Fruit fly (Drosophila melanogaster) whole organism, embryonic: ENCODE results near the gene CG31832.
A peak's percentile ranks its signal among the peaks of the same experiment; 100 is the strongest.

ENCODE experiments used
- Blimp-1 ChIP-seq: fragments of 200-800 bp; sonication (Bioruptor generic); optimal IDR thresholded peaks from 3 replicates; lab custom pipeline; 2018; ENCODE audit warnings: missing biosample characterization, missing genetic modification characterization, mild to moderate bottlenecking, moderate library complexity, missing genetic modification reagents
- CG10654 ChIP-seq: fragments of 200-800 bp; sonication (Bioruptor generic); optimal IDR thresholded peaks from 2 replicates; lab custom pipeline; 2016; ENCODE audit warnings: missing biosample characterization, missing genetic modification characterization
- CG14014 ChIP-seq: fragments of 200-800 bp; sonication (Bioruptor generic); IDR thresholded peaks from 2 replicates; pipeline ENCODE4 v1.3.6; 2022; ENCODE audit warnings: missing biosample characterization, missing genetic modification characterization
- CG16863 ChIP-seq: fragments of 200-800 bp; sonication (Bioruptor generic); optimal IDR thresholded peaks from 3 replicates; lab custom pipeline; 2016; ENCODE audit warnings: missing biosample characterization, missing genetic modification characterization
- CG17912 ChIP-seq: fragments of 200-800 bp; sonication (Bioruptor generic); optimal IDR thresholded peaks from 2 replicates; lab custom pipeline; 2018; ENCODE audit warnings: missing biosample characterization, mild to moderate bottlenecking, missing genetic modification characterization
- CG18262 ChIP-seq: fragments of 200-800 bp; optimal IDR thresholded peaks from 3 replicates; lab custom pipeline; 2019; ENCODE audit warnings: missing biosample characterization, mild to moderate bottlenecking, missing genetic modification characterization, moderate library complexity
- CG1832 ChIP-seq: fragments of 200-800 bp; sonication (Bioruptor generic); optimal IDR thresholded peaks from 2 replicates; lab custom pipeline; 2017; ENCODE audit warnings: missing biosample characterization, mild to moderate bottlenecking, missing genetic modification characterization, inconsistent platforms
- CG2875 ChIP-seq: fragments of 200-800 bp; sonication (Bioruptor generic); optimal IDR thresholded peaks from 2 replicates; lab custom pipeline; 2017; ENCODE audit warnings: missing biosample characterization, mild to moderate bottlenecking, missing genetic modification characterization, missing genetic modification reagents
- CG3163 ChIP-seq: fragments of 200-800 bp; sonication (Bioruptor generic); optimal IDR thresholded peaks from 3 replicates; lab custom pipeline; 2016; ENCODE audit warnings: missing biosample characterization, missing genetic modification characterization
- CG32767 ChIP-seq: fragments of 200-800 bp; sonication (Bioruptor generic); IDR thresholded peaks from 2 replicates; pipeline ENCODE4 v1.3.6; 2022; ENCODE audit warnings: missing biosample characterization, missing genetic modification characterization
- CG42726 ChIP-seq: fragments of 200-800 bp; sonication (Bioruptor generic); IDR thresholded peaks from 2 replicates; pipeline ENCODE4 v1.3.6; 2022; ENCODE audit warnings: missing biosample characterization, missing genetic modification characterization; ENCODE audit not compliant: partially characterized antibody
- CG4282 ChIP-seq: fragments of 200-800 bp; sonication (Bioruptor generic); optimal IDR thresholded peaks from 2 replicates; lab custom pipeline; 2016; ENCODE audit warnings: missing biosample characterization, missing genetic modification characterization
- CG4328 ChIP-seq: fragments of 200-800 bp; sonication (Bioruptor generic); optimal IDR thresholded peaks from 3 replicates; lab custom pipeline; 2017; ENCODE audit warnings: missing biosample characterization, missing genetic modification reagents, missing genetic modification characterization
- CG6791 ChIP-seq: fragments of 200-800 bp; sonication (Bioruptor generic); IDR thresholded peaks from 3 replicates; pipeline ENCODE4 v1.3.6; 2022; ENCODE audit warnings: missing biosample characterization, missing genetic modification characterization; ENCODE audit not compliant: partially characterized antibody
- CG7987 ChIP-seq: fragments of 200-800 bp; sonication (Bioruptor generic); optimal IDR thresholded peaks from 2 replicates; lab custom pipeline; 2018; ENCODE audit warnings: missing biosample characterization, mild to moderate bottlenecking, missing genetic modification characterization, moderate library complexity
- CG8924 ChIP-seq: fragments of 200-800 bp; optimal IDR thresholded peaks from 3 replicates; lab custom pipeline; 2019; ENCODE audit warnings: missing biosample characterization, mild to moderate bottlenecking, missing genetic modification characterization, moderate library complexity
- CG9727 ChIP-seq: fragments of 200-800 bp; sonication (Bioruptor generic); optimal IDR thresholded peaks from 3 replicates; lab custom pipeline; 2017; ENCODE audit warnings: missing biosample characterization, mild to moderate bottlenecking, missing genetic modification characterization
- CG9932 ChIP-seq: fragments of 200-800 bp; sonication (Bioruptor generic); IDR thresholded peaks from 2 replicates; pipeline ENCODE4 v1.3.6; 2022; ENCODE audit warnings: missing biosample characterization, missing genetic modification characterization
- CHES-1-like ChIP-seq: fragments of 200-800 bp; sonication (Bioruptor generic); optimal IDR thresholded peaks from 2 replicates; lab custom pipeline; 2016; ENCODE audit warnings: missing biosample characterization, missing genetic modification characterization
- D ChIP-seq, 2 experiments: fragments of 200-800 bp in 1 of 2; fragments of >200 bp in 1 of 2; sonication (Bioruptor generic) in 1 of 2; optimal IDR thresholded peaks; 2 replicates in 1 of 2; 3 replicates in 1 of 2; lab custom pipeline; 2017; ENCODE audit warnings: mild to moderate bottlenecking in 1 of 2, missing biosample characterization in 1 of 2, missing genetic modification characterization in 1 of 2, missing genetic modification reagents in 1 of 2
- Dll ChIP-seq: fragments of 200-800 bp; sonication (Bioruptor generic); IDR thresholded peaks from 4 replicates; pipeline ENCODE4 v1.3.6; 2022; ENCODE audit warnings: missing biosample characterization, missing genetic modification characterization; ENCODE audit not compliant: partially characterized antibody
- Dp ChIP-seq: fragments of 200-800 bp; sonication (Bioruptor generic); optimal IDR thresholded peaks from 2 replicates; lab custom pipeline; 2018; ENCODE audit warnings: missing biosample characterization, mild to moderate bottlenecking, missing genetic modification characterization, moderate library complexity
- HHEX ChIP-seq: fragments of 200-800 bp; sonication (Bioruptor generic); optimal IDR thresholded peaks from 3 replicates; lab custom pipeline; 2017; ENCODE audit warnings: missing biosample characterization, mild to moderate bottlenecking, missing genetic modification characterization, missing genetic modification reagents
- Hand ChIP-seq: fragments of 200-800 bp; sonication (Bioruptor generic); optimal IDR thresholded peaks from 2 replicates; lab custom pipeline; 2017; ENCODE audit warnings: mild to moderate bottlenecking, missing biosample characterization, missing genetic modification reagents, missing genetic modification characterization
- Kr ChIP-seq: fragments of 200-800 bp; sonication (Bioruptor generic); optimal IDR thresholded peaks from 2 replicates; lab custom pipeline; 2017; ENCODE audit warnings: missing biosample characterization, mild to moderate bottlenecking, missing genetic modification characterization
- Mrtf ChIP-seq: fragments of 200-800 bp; sonication (Bioruptor generic); IDR thresholded peaks from 3 replicates; pipeline ENCODE4 v1.3.6; 2022; ENCODE audit warnings: missing biosample characterization, missing genetic modification characterization
- Optix ChIP-seq: fragments of 200-800 bp; sonication (Bioruptor generic); IDR thresholded peaks from 3 replicates; pipeline ENCODE4 v1.3.6; 2022; ENCODE audit warnings: missing biosample characterization, missing genetic modification characterization
- Spps ChIP-seq: fragments of 200-800 bp; sonication (Bioruptor generic); optimal IDR thresholded peaks from 2 replicates; lab custom pipeline; 2018; ENCODE audit warnings: missing biosample characterization, mild to moderate bottlenecking, missing genetic modification characterization
- Trl ChIP-seq, 3 experiments: fragments of >200 bp in 2 of 3; fragments of 200-800 bp in 1 of 3; sonication (Bioruptor generic) in 1 of 3; optimal IDR thresholded peaks; 2 replicates in 1 of 3; 3 replicates in 2 of 3; lab custom pipeline; 2016 to 2017; ENCODE audit warnings: missing biosample characterization in 1 of 3, missing genetic modification characterization in 1 of 3
- amos ChIP-seq: fragments of 200-800 bp; sonication (Bioruptor generic); IDR thresholded peaks from 2 replicates; pipeline ENCODE4 v1.3.6; 2022; ENCODE audit warnings: missing biosample characterization, missing genetic modification characterization; ENCODE audit not compliant: partially characterized antibody
- bowl ChIP-seq: fragments of 200-800 bp; sonication (Bioruptor generic); IDR thresholded peaks from 2 replicates; pipeline ENCODE4 v1.3.6; 2022; ENCODE audit warnings: missing biosample characterization, missing genetic modification characterization
- cwo ChIP-seq: fragments of 200-800 bp; sonication (Bioruptor generic); optimal IDR thresholded peaks from 3 replicates; lab custom pipeline; 2017; ENCODE audit warnings: missing biosample characterization, missing genetic modification characterization, mild to moderate bottlenecking, moderate library complexity, missing genetic modification reagents
- da ChIP-seq: fragments of 200-800 bp; sonication (Bioruptor generic); optimal IDR thresholded peaks from 2 replicates; lab custom pipeline; 2016; ENCODE audit warnings: missing biosample characterization, missing genetic modification characterization
- hbn ChIP-seq: fragments of 200-800 bp; sonication (Bioruptor generic); IDR thresholded peaks from 2 replicates; pipeline ENCODE4 v1.3.6; 2022; ENCODE audit warnings: missing biosample characterization, missing genetic modification characterization; ENCODE audit not compliant: partially characterized antibody
- jing ChIP-seq: fragments of 200-800 bp; sonication (Bioruptor generic); optimal IDR thresholded peaks from 2 replicates; lab custom pipeline; 2018; ENCODE audit warnings: missing biosample characterization, mild to moderate bottlenecking, missing genetic modification characterization
- knrl ChIP-seq: fragments of 200-800 bp; sonication (Bioruptor generic); IDR thresholded peaks from 3 replicates; pipeline ENCODE4 v1.3.6; 2022; ENCODE audit warnings: missing biosample characterization, missing genetic modification characterization; ENCODE audit not compliant: partially characterized antibody
- lmd ChIP-seq: fragments of 200-800 bp; sonication (Bioruptor generic); IDR thresholded peaks from 2 replicates; pipeline ENCODE4 v1.3.6; 2022; ENCODE audit warnings: missing biosample characterization, missing genetic modification characterization
- oc ChIP-seq: fragments of 200-800 bp; sonication (Bioruptor generic); optimal IDR thresholded peaks from 2 replicates; lab custom pipeline; 2018; ENCODE audit warnings: missing biosample characterization, mild to moderate bottlenecking, missing genetic modification characterization, moderate library complexity
- pb ChIP-seq: fragments of 200-800 bp; sonication (Bioruptor generic); optimal IDR thresholded peaks from 3 replicates; lab custom pipeline; 2016; ENCODE audit warnings: missing biosample characterization, missing genetic modification characterization
- pho ChIP-seq: fragments of 200-800 bp; sonication (Bioruptor generic); optimal IDR thresholded peaks from 2 replicates; lab custom pipeline; 2016; ENCODE audit warnings: missing biosample characterization, missing genetic modification characterization
- pros ChIP-seq: fragments of 200-800 bp; sonication (Bioruptor generic); optimal IDR thresholded peaks from 3 replicates; lab custom pipeline; 2019; ENCODE audit warnings: missing biosample characterization, mild to moderate bottlenecking, missing genetic modification characterization, moderate library complexity
- row ChIP-seq: fragments of 200-800 bp; sonication (Bioruptor generic); IDR thresholded peaks from 3 replicates; pipeline ENCODE4 v1.3.6; 2022; ENCODE audit warnings: missing biosample characterization, missing genetic modification characterization
- sc ChIP-seq, 3 experiments: fragments of >200 bp in 2 of 3; fragments of 200-800 bp in 1 of 3; sonication (Bioruptor generic) in 1 of 3; optimal IDR thresholded peaks; 2 replicates in 2 of 3; 3 replicates in 1 of 3; lab custom pipeline; 2017; ENCODE audit warnings: mild to moderate bottlenecking in 1 of 3, missing biosample characterization in 1 of 3, missing genetic modification characterization in 1 of 3, missing genetic modification reagents in 1 of 3
- wek ChIP-seq: fragments of 200-800 bp; sonication (Bioruptor generic); optimal IDR thresholded peaks from 3 replicates; lab custom pipeline; 2018; ENCODE audit warnings: missing biosample characterization, mild to moderate bottlenecking, missing genetic modification characterization, moderate library complexity

The CG31832 gene

dm6 chr2L:14997370-14997769 is 34.2 kb downstream of the CG31832 start, which contains the start of gene mol (continued):
- no peak for TF ChIP-seq CG3163
- no peak for TF ChIP-seq lmd (GFP tag; lab: Robert Waterston, UW)
- 0 out of 4 replicates have a peak, but pooled peaks have one; percentile 16 for TF ChIP-seq Dll
- no peak for TF ChIP-seq Dp (GFP tag; lab: Kevin White, UChicago)
- TF ChIP-seq Optix = no peak
- no peak for TF ChIP-seq CG4328 (GFP tag; lab: Kevin White, UChicago)
- peak; percentile 17 for TF ChIP-seq oc (tag; lab: Kevin White, UChicago)
- TF ChIP-seq Blimp-1 (GFP tag; lab: Kevin White, UChicago) = peak; percentile 63

- TF ChIP-seq amos (no peak), CG18262 (tag; lab: Kevin White, UChicago) (peak; percentile 94), CHES-1-like (GFP tag; lab: Kevin White, UChicago) (peak; percentile 8), Trl (optimal IDR thresholded peaks at IDR 0.05; lab: Kevin White, UChicago) (peak; percentile 80 to 84), Trl (GFP tag; optimal IDR thresholded peaks at IDR 0.05; lab: Kevin White, UChicago) (peak; percentile 68), Dll (0 out of 4 replicates have a peak, but pooled peaks have one; percentile 28), jing (GFP tag; lab: Kevin White, UChicago) (peak; percentile 76), CG4282 (GFP tag; lab: Kevin White, UChicago) (no peak), D (optimal IDR thresholded peaks at IDR 0.05; lab: Kevin White, UChicago) (no peak), D (GFP tag; optimal IDR thresholded peaks at IDR 0.05; lab: Kevin White, UChicago) (peak; percentile 90), hbn (GFP tag; lab: Robert Waterston, UW) (no peak), CG14014 (GFP tag; lab: Robert Waterston, UW) (peak; percentile 85), CG16863 (GFP tag; lab: Kevin White, UChicago) (peak; percentile 46), CG8924 (tag; lab: Kevin White, UChicago) (peak; percentile 95), row (GFP tag; lab: Robert Waterston, UW) (peak; percentile 96), CG10654 (peak; percentile 89), Kr (peak; percentile 80), Hand (GFP tag; lab: Kevin White, UChicago) (peak; percentile 44), pros (GFP tag; lab: Kevin White, UChicago) (peak; percentile 65), CG2875 (GFP tag; lab: Kevin White, UChicago) (peak; percentile 82), pb (GFP tag; lab: Kevin White, UChicago) (peak; percentile 61), da (GFP tag; lab: Kevin White, UChicago) (peak; percentile 21), CG42726 (no peak), Spps (tag; lab: Kevin White, UChicago) (peak; percentile 89), CG6791 (GFP tag; lab: Robert Waterston, UW) (0 out of 3 replicates have a peak, but pooled peaks have one; percentile 31), sc (optimal IDR thresholded peaks at IDR 0.05; lab: Kevin White, UChicago) (no peak), sc (GFP tag; optimal IDR thresholded peaks at IDR 0.05; lab: Kevin White, UChicago) (peak; percentile 86), pho (GFP tag; lab: Kevin White, UChicago) (peak; percentile 12), CG4328 (GFP tag; lab: Kevin White, UChicago) (peak; percentile 34), CG7987 (GFP tag; lab: Kevin White, UChicago) (peak; percentile 70), knrl (no peak), bowl (GFP tag; lab: Robert Waterston, UW) (peak; percentile 84), HHEX (GFP tag; lab: Kevin White, UChicago) (peak; percentile 89), CG32767 (peak; percentile 92), CG9932 (GFP tag; lab: Robert Waterston, UW) (peak; percentile 75), CG17912 (GFP tag; lab: Kevin White, UChicago) (peak; percentile 52), wek (GFP tag; lab: Kevin White, UChicago) (peak; percentile 74), cwo (GFP tag; lab: Kevin White, UChicago) (peak; percentile 87), CG1832 (GFP tag; lab: Kevin White, UChicago) (peak; percentile 75), Mrtf (peak; percentile 82), CG9727 (GFP tag; lab: Kevin White, UChicago) (peak; percentile 92)
Measured at dm6 chr2L:14995594-14996463, 35.7 kb downstream of the CG31832 start.
